Worm (Caenorhabditis elegans): ENCODE data around the gene C29E4.10.
A peak's percentile ranks its signal among the peaks of the same experiment; 100 is the strongest.

The C29E4.10 gene

ce11 chrIII:7950447-7950846 is 12.8 kb downstream of the C29E4.10 start:
- TF ChIP-seq aha-1 (tag) (peak; percentile 92), ztf-7 (tag; optimal IDR thresholded peaks at IDR 0.05) (no peak), lin-13 (GFP tag; optimal IDR thresholded peaks at IDR 0.05) (no peak)

- TF ChIP-seq nhr-76 (tag; optimal IDR thresholded peaks at IDR 0.05) (no peak), unc-39 (tag; optimal IDR thresholded peaks at IDR 0.05) (no peak), fkh-10 (GFP tag; optimal IDR thresholded peaks at IDR 0.05) (peak; percentile 19), ztf-7 (tag; optimal IDR thresholded peaks at IDR 0.05) (no peak), snpc-1.2 (GFP tag; IDR thresholded peaks at IDR 0.05) (no peak), ama-1 (optimal IDR thresholded peaks at IDR 0.05) (no peak), hmg-1.1 (GFP tag; IDR thresholded peaks at IDR 0.05) (peak; percentile 37; the same call in 1 of the 2 replicates), dpl-1 (GFP tag; optimal IDR thresholded peaks at IDR 0.05) (peak; percentile 86), unc-62 (GFP tag; optimal IDR thresholded peaks at IDR 0.05 in 1 of 2) (peak in 1 of 2 experiments; percentile 86), unc-62 (tag; optimal IDR thresholded peaks at IDR 0.05) (no peak), F26F4.8 (GFP tag; conservative IDR thresholded peaks at IDR 0.05) (no peak), lsy-2 (tag; optimal IDR thresholded peaks at IDR 0.05) (peak in 1 of 2 experiments; percentile 76), set-16 (GFP tag; IDR thresholded peaks at IDR 0.05) (no peak), rbr-2 (tag; optimal IDR thresholded peaks at IDR 0.05) (no peak), mes-2 (tag; optimal IDR thresholded peaks at IDR 0.05; ENCODE audit: poor library complexity, severe bottlenecking) (peak; percentile 69), daf-16 (GFP tag; optimal IDR thresholded peaks at IDR 0.05) (no peak), daf-16 (tag; optimal IDR thresholded peaks at IDR 0.05) (no peak)
Observed at ce11 chrIII:7952077-7952765, 14.6 kb downstream of the C29E4.10 start, which contains the start of gene C29E4.15. Gene C29E4.15, plus strand, starts transcription at chrIII:7952623.

- TF ChIP-seq madf-5 (GFP tag; IDR thresholded peaks at IDR 0.05) (no peak), ceh-20 (GFP tag; IDR thresholded peaks at IDR 0.05) (no peak), zfp-3 (GFP tag; conservative IDR thresholded peaks at IDR 0.05) (no peak), set-16 (GFP tag; IDR thresholded peaks at IDR 0.05) (no peak), daf-19 (GFP tag; conservative IDR thresholded peaks at IDR 0.05) (no peak), lin-39 (tag; optimal IDR thresholded peaks at IDR 0.05) (no peak), attf-4 (tag; optimal IDR thresholded peaks at IDR 0.05) (no peak), egl-27 (tag; optimal IDR thresholded peaks at IDR 0.05) (no peak), unc-39 (tag; optimal IDR thresholded peaks at IDR 0.05) (no peak), saeg-2 (GFP tag; IDR thresholded peaks at IDR 0.05) (no peak), ceh-32 (tag; optimal IDR thresholded peaks at IDR 0.05; ENCODE audit: poor library complexity) (no peak), dmd-9 (GFP tag; IDR thresholded peaks at IDR 0.05) (no peak), madf-9 (GFP tag; conservative IDR thresholded peaks at IDR 0.05) (no peak), gei-8 (GFP tag; optimal IDR thresholded peaks at IDR 0.05) (no peak), ama-1 (optimal IDR thresholded peaks at IDR 0.05) (no peak), hlh-30 (tag; optimal IDR thresholded peaks at IDR 0.05; ENCODE audit: insufficient read depth) (no peak), nhr-42 (GFP tag; IDR thresholded peaks at IDR 0.05) (no peak), lsy-2 (tag; optimal IDR thresholded peaks at IDR 0.05) (no peak), D1046.2 (GFP tag; IDR thresholded peaks at IDR 0.05) (no peak)
Observed at ce11 chrIII:7953208-7953607, 15.6 kb downstream of the C29E4.10 start, which contains the start of gene let-754. Gene let-754, minus strand, starts transcription at chrIII:7953308.

- TF ChIP-seq F44E2.7 (GFP tag; IDR thresholded peaks at IDR 0.05) (peak; percentile 70; the same call in 1 of the 2 replicates), T26A8.4 (GFP tag; IDR thresholded peaks at IDR 0.05) (0 out of 2 replicates have a peak, but pooled peaks have one; percentile 27), F26F4.8 (GFP tag; conservative IDR thresholded peaks at IDR 0.05) (peak; percentile 95), arid-1 (GFP tag; conservative IDR thresholded peaks at IDR 0.05) (peak; percentile 71; the same call in 1 of the 2 replicates), lin-38 (GFP tag; IDR thresholded peaks at IDR 0.05) (peak; percentile 72), ZK337.2 (GFP tag; IDR thresholded peaks at IDR 0.05) (0 out of 2 replicates have a peak, but pooled peaks have one; percentile 46), snpc-1.2 (GFP tag; IDR thresholded peaks at IDR 0.05) (peak; percentile 71), Y48G9A.11 (GFP tag; IDR thresholded peaks at IDR 0.05) (peak; percentile 78), dmd-8 (GFP tag; IDR thresholded peaks at IDR 0.05) (peak; percentile 87), ctbp-1 (GFP tag; IDR thresholded peaks at IDR 0.05) (peak; percentile 50; the same call in 1 of the 2 replicates), Y75B8A.6 (GFP tag; IDR thresholded peaks at IDR 0.05) (0 out of 2 replicates have a peak, but pooled peaks have one; percentile 31), nhr-41 (GFP tag; IDR thresholded peaks at IDR 0.05) (peak; percentile 68; the same call in 1 of the 2 replicates), mxl-2 (GFP tag; conservative IDR thresholded peaks at IDR 0.05) (0 out of 2 replicates have a peak, but pooled peaks have one; percentile 43)
Observed at ce11 chrIII:7953688-7954313, 16.2 kb downstream of the C29E4.10 start.

All from whole organism, L4 larva.